Fruit fly (Drosophila melanogaster) whole organism, embryonic: Measurements from ENCODE around the gene CG43999.

ENCODE experiments used
- Adf1 ChIP-seq: fragments of 200-800 bp; sonication (Bioruptor generic); IDR thresholded peaks from 2 replicates; pipeline ENCODE4 v1.3.6; 2022; ENCODE audit warnings: missing biosample characterization, missing genetic modification characterization
- Aef1 ChIP-seq: fragments of 200-800 bp; sonication (Bioruptor generic); IDR thresholded peaks from 3 replicates; pipeline ENCODE4 v1.3.6; 2022; ENCODE audit warnings: missing biosample characterization, missing genetic modification characterization
- Bgb ChIP-seq: fragments of 200-800 bp; sonication (Bioruptor generic); IDR thresholded peaks from 2 replicates; pipeline ENCODE4 v1.3.6; 2022; ENCODE audit warnings: missing biosample characterization, missing genetic modification characterization; ENCODE audit not compliant: partially characterized antibody
- CG10209 ChIP-seq: fragments of 200-800 bp; sonication (Bioruptor generic); optimal IDR thresholded peaks from 3 replicates; lab custom pipeline; 2017; ENCODE audit warnings: missing biosample characterization, mild to moderate bottlenecking, missing genetic modification characterization, missing genetic modification reagents
- CG12155 ChIP-seq: fragments of 200-800 bp; sonication (Bioruptor generic); optimal IDR thresholded peaks from 3 replicates; lab custom pipeline; 2016; ENCODE audit warnings: missing biosample characterization, missing genetic modification characterization
- CG13894 ChIP-seq: fragments of 200-800 bp; sonication (Bioruptor generic); optimal IDR thresholded peaks from 3 replicates; lab custom pipeline; 2018; ENCODE audit warnings: missing biosample characterization, mild to moderate bottlenecking, missing genetic modification characterization, moderate library complexity
- CG15073 ChIP-seq: fragments of 200-800 bp; sonication (Bioruptor generic); optimal IDR thresholded peaks from 2 replicates; lab custom pipeline; 2016; ENCODE audit warnings: missing biosample characterization, missing genetic modification characterization
- CG17385 ChIP-seq: fragments of 200-800 bp; sonication (Bioruptor generic); optimal IDR thresholded peaks from 3 replicates; lab custom pipeline; 2018; ENCODE audit warnings: missing biosample characterization, mild to moderate bottlenecking, missing genetic modification characterization
- CG17829 ChIP-seq: fragments of 200-800 bp; optimal IDR thresholded peaks from 2 replicates; lab custom pipeline; 2019; ENCODE audit warnings: missing biosample characterization, mild to moderate bottlenecking, missing genetic modification characterization, moderate library complexity
- CG1792 ChIP-seq: fragments of 200-800 bp; sonication (Bioruptor generic); optimal IDR thresholded peaks from 2 replicates; lab custom pipeline; 2016; ENCODE audit warnings: missing biosample characterization, missing genetic modification characterization
- CG18262 ChIP-seq: fragments of 200-800 bp; optimal IDR thresholded peaks from 3 replicates; lab custom pipeline; 2019; ENCODE audit warnings: missing biosample characterization, mild to moderate bottlenecking, missing genetic modification characterization, moderate library complexity
- CG18476 ChIP-seq: fragments of 200-800 bp; sonication (Bioruptor generic); optimal IDR thresholded peaks from 2 replicates; lab custom pipeline; 2016; ENCODE audit warnings: missing biosample characterization, mild to moderate bottlenecking, missing genetic modification characterization
- CG18599 ChIP-seq: fragments of 200-800 bp; sonication (Bioruptor generic); optimal IDR thresholded peaks from 3 replicates; lab custom pipeline; 2017; ENCODE audit warnings: missing biosample characterization, missing genetic modification characterization, mild to moderate bottlenecking, moderate library complexity, missing genetic modification reagents
- CG2712 ChIP-seq: fragments of 200-800 bp; optimal IDR thresholded peaks from 3 replicates; lab custom pipeline; 2019; ENCODE audit warnings: missing biosample characterization, mild to moderate bottlenecking, missing genetic modification characterization, moderate library complexity
- CG3065 ChIP-seq: fragments of 200-800 bp; sonication (Bioruptor generic); optimal IDR thresholded peaks from 2 replicates; lab custom pipeline; 2016; ENCODE audit warnings: missing biosample characterization, missing genetic modification characterization
- CG3847 ChIP-seq: fragments of 200-800 bp; sonication (Bioruptor generic); IDR thresholded peaks from 2 replicates; pipeline ENCODE4 v1.3.6; 2022; ENCODE audit warnings: missing biosample characterization, missing genetic modification characterization
- CG4360 ChIP-seq: fragments of 200-800 bp; sonication (Bioruptor generic); IDR thresholded peaks from 2 replicates; pipeline ENCODE4 v1.3.6; 2022; ENCODE audit warnings: missing biosample characterization, missing genetic modification characterization
- CG6175 ChIP-seq: fragments of 200-800 bp; sonication (Bioruptor generic); IDR thresholded peaks from 3 replicates; pipeline ENCODE4 v1.3.6; 2022; ENCODE audit warnings: missing biosample characterization, missing genetic modification characterization
- Drgx ChIP-seq: fragments of 200-800 bp; sonication (Bioruptor generic); IDR thresholded peaks from 2 replicates; pipeline ENCODE4 v1.3.6; 2022; ENCODE audit warnings: missing biosample characterization, missing genetic modification characterization
- E2f1 ChIP-seq: fragments of 200-800 bp; sonication (Bioruptor generic); IDR thresholded peaks from 2 replicates; pipeline ENCODE4 v1.3.6; 2022; ENCODE audit warnings: missing biosample characterization, missing genetic modification characterization
- Gsc ChIP-seq: fragments of 200-800 bp; sonication (Bioruptor generic); IDR thresholded peaks from 2 replicates; pipeline ENCODE4 v1.3.6; 2022; ENCODE audit warnings: missing biosample characterization, missing genetic modification characterization
- Gug ChIP-seq: fragments of 200-800 bp; sonication (Bioruptor generic); IDR thresholded peaks from 4 replicates; pipeline ENCODE4 v1.3.6; 2022; ENCODE audit warnings: missing biosample characterization, missing genetic modification characterization
- Med ChIP-seq: fragments of 200-800 bp; sonication (Bioruptor generic); peaks from one replicate; lab custom pipeline; 2016; ENCODE audit warnings: missing biosample characterization, missing genetic modification characterization, mild to moderate bottlenecking, inconsistent platforms, moderate library complexity
- ara ChIP-seq: fragments of 200-800 bp; sonication (Bioruptor generic); IDR thresholded peaks from 2 replicates; pipeline ENCODE4 v1.3.6; 2022; ENCODE audit warnings: missing biosample characterization, missing genetic modification characterization
- bsh ChIP-seq, 2 experiments: fragments of 200-800 bp; sonication (Bioruptor generic); optimal IDR thresholded peaks; 2 replicates each; lab custom pipeline; 2017 to 2018; ENCODE audit warnings: mild to moderate bottlenecking in 2 of 2, missing biosample characterization in 2 of 2, missing genetic modification characterization in 2 of 2, moderate library complexity in 1 of 2
- cg ChIP-seq: fragments of 200-800 bp; sonication (Bioruptor generic); optimal IDR thresholded peaks from 3 replicates; lab custom pipeline; 2019; ENCODE audit warnings: missing biosample characterization, mild to moderate bottlenecking, missing genetic modification characterization, moderate library complexity
- corto ChIP-seq: fragments of 200-800 bp; sonication (Bioruptor generic); optimal IDR thresholded peaks from 2 replicates; lab custom pipeline; 2016; ENCODE audit warnings: missing biosample characterization, mild to moderate bottlenecking, missing genetic modification characterization, moderate library complexity
- crol ChIP-seq: fragments of 200-800 bp; sonication (Bioruptor generic); IDR thresholded peaks from 2 replicates; pipeline ENCODE4 v1.3.6; 2022; ENCODE audit warnings: missing biosample characterization, missing genetic modification characterization
- da ChIP-seq: fragments of 200-800 bp; sonication (Bioruptor generic); optimal IDR thresholded peaks from 2 replicates; lab custom pipeline; 2016; ENCODE audit warnings: missing biosample characterization, missing genetic modification characterization
- dati ChIP-seq: fragments of 200-800 bp; sonication (Bioruptor generic); IDR thresholded peaks from 2 replicates; pipeline ENCODE4 v1.3.6; 2022; ENCODE audit warnings: missing biosample characterization, missing genetic modification characterization
- dimm ChIP-seq: fragments of 200-800 bp; sonication (Bioruptor generic); IDR thresholded peaks from 2 replicates; pipeline ENCODE4 v1.3.6; 2022; ENCODE audit warnings: missing biosample characterization, missing genetic modification characterization
- dm ChIP-seq: fragments of 200-800 bp; sonication (Bioruptor generic); optimal IDR thresholded peaks from 3 replicates; lab custom pipeline; 2016; ENCODE audit warnings: missing biosample characterization, missing genetic modification characterization
- emc ChIP-seq: fragments of 200-800 bp; sonication (Bioruptor generic); optimal IDR thresholded peaks from 2 replicates; lab custom pipeline; 2016; ENCODE audit warnings: missing biosample characterization, missing genetic modification characterization
- gce ChIP-seq: fragments of 200-800 bp; sonication (Bioruptor generic); IDR thresholded peaks from 3 replicates; pipeline ENCODE4 v1.3.6; 2022; ENCODE audit warnings: missing biosample characterization, missing genetic modification characterization
- gro ChIP-seq: fragments of 200-800 bp; sonication (Bioruptor generic); optimal IDR thresholded peaks from 2 replicates; lab custom pipeline; 2016; ENCODE audit warnings: missing biosample characterization, missing genetic modification characterization
- ham ChIP-seq: fragments of 200-800 bp; sonication (Bioruptor generic); IDR thresholded peaks from 2 replicates; pipeline ENCODE4 v1.3.6; 2022; ENCODE audit warnings: missing biosample characterization, missing genetic modification characterization
- kah ChIP-seq: fragments of 200-800 bp; sonication (Bioruptor generic); optimal IDR thresholded peaks from 2 replicates; lab custom pipeline; 2018; ENCODE audit warnings: missing biosample characterization, mild to moderate bottlenecking, missing genetic modification characterization
- lab ChIP-seq: fragments of 200-800 bp; sonication (Bioruptor generic); optimal IDR thresholded peaks from 3 replicates; lab custom pipeline; 2017; ENCODE audit warnings: missing biosample characterization, missing genetic modification characterization, mild to moderate bottlenecking, moderate library complexity, missing genetic modification reagents
- lbe ChIP-seq: fragments of 200-800 bp; sonication (Bioruptor generic); optimal IDR thresholded peaks from 2 replicates; lab custom pipeline; 2016; ENCODE audit warnings: missing biosample characterization, mild to moderate bottlenecking, missing genetic modification characterization
- luna ChIP-seq: fragments of 200-800 bp; sonication (Bioruptor generic); optimal IDR thresholded peaks from 2 replicates; lab custom pipeline; 2016; ENCODE audit warnings: missing biosample characterization, missing genetic modification characterization
- nerfin-1 ChIP-seq: fragments of 200-800 bp; sonication (Bioruptor generic); optimal IDR thresholded peaks from 3 replicates; lab custom pipeline; 2019; ENCODE audit warnings: missing biosample characterization, mild to moderate bottlenecking, missing genetic modification characterization, moderate library complexity
- nom ChIP-seq: fragments of 200-800 bp; sonication (Bioruptor generic); optimal IDR thresholded peaks from 2 replicates; lab custom pipeline; 2017; ENCODE audit warnings: missing biosample characterization, missing genetic modification characterization, mild to moderate bottlenecking, moderate library complexity, missing genetic modification reagents
- pzg ChIP-seq: fragments of 200-800 bp; sonication (Bioruptor generic); optimal IDR thresholded peaks from 3 replicates; lab custom pipeline; 2018; ENCODE audit warnings: missing biosample characterization, mild to moderate bottlenecking, missing genetic modification characterization, moderate library complexity
- ranshi ChIP-seq: fragments of 200-800 bp; sonication (Bioruptor generic); IDR thresholded peaks from 2 replicates; pipeline ENCODE4 v1.3.6; 2022; ENCODE audit warnings: missing biosample characterization, missing genetic modification characterization
- scrt ChIP-seq: fragments of 200-800 bp; sonication (Bioruptor generic); optimal IDR thresholded peaks from 2 replicates; lab custom pipeline; 2018; ENCODE audit warnings: missing biosample characterization, mild to moderate bottlenecking, missing genetic modification characterization, moderate library complexity
- slbo ChIP-seq: fragments of 200-800 bp; sonication (Bioruptor generic); IDR thresholded peaks from 2 replicates; pipeline ENCODE4 v1.3.6; 2022; ENCODE audit warnings: missing biosample characterization, missing genetic modification characterization
- so ChIP-seq: fragments of 200-800 bp; sonication (Bioruptor generic); IDR thresholded peaks from 3 replicates; pipeline ENCODE4 v1.3.6; 2022; ENCODE audit warnings: missing biosample characterization, missing genetic modification characterization
- twi ChIP-seq: fragments of 200-800 bp; optimal IDR thresholded peaks from 2 replicates; lab custom pipeline; 2019; ENCODE audit warnings: missing biosample characterization, mild to moderate bottlenecking, missing genetic modification characterization, moderate library complexity

CG43999 gene

DNA sequence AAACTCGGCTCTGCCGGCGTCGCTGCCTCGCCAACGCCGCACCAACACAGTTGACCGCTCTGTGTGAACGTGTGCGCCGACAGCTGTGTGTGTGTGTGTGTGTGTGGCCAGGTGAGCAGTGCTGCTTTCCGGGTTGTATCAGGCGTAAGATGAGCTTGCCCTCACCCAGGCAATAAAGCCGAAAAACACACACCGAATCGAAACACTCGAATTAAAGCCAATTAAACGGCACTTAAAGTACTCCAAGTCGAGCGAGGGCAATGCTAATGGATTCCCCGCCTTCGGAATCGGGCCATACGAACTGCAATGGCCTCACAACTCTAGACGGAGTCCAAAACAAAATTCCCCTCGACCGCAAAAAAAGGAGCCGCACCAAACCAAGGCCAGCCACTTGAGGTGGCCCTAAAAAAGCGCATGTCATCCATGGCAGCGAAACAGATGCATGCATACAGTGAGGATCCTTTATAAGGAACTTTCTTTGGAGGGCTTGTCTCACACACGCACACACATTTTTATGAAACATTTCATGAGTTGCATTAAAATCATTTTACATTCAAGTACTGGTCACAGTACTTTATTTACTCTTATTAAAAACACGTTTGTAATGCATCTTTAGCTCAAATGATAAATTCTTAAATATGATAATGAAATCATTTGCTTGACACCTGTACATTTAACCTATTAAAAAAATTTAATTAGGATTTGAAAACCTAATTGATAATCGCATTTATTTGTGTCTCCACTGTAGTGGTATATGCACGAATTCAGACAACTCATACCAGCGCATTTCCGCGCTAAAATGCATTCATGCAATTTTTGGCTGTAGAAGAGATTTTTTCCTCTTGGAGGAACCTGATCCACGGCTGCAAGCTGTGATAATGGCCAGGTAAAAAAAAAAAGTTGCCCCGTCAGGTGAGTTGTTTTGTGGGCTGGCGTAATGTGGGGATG, 19.9 kb upstream of the CG43999 start:
- 0 out of 2 replicates have a peak, but pooled peaks have one; percentile 19 for TF ChIP-seq CG3847 (GFP tag; lab: Robert Waterston, UW)
- TF ChIP-seq ranshi (GFP tag; lab: Robert Waterston, UW), result no peak
- TF ChIP-seq CG1792 (GFP tag; lab: Kevin White, UChicago), result no peak
- TF ChIP-seq corto (GFP tag; lab: Kevin White, UChicago), result peak; percentile 85
- TF ChIP-seq da (GFP tag; lab: Kevin White, UChicago), result no peak
- TF ChIP-seq pzg (GFP tag; lab: Kevin White, UChicago), result no peak
- TF ChIP-seq lbe (GFP tag; lab: Kevin White, UChicago), result peak; percentile 87
- TF ChIP-seq scrt (GFP tag; lab: Kevin White, UChicago), result no peak
- TF ChIP-seq luna, result no peak
- TF ChIP-seq gce (GFP tag; lab: Robert Waterston, UW), result 0 out of 3 replicates have a peak, but pooled peaks have one; percentile 18
- TF ChIP-seq nerfin-1 (tag; lab: Kevin White, UChicago), result no peak
- TF ChIP-seq Drgx (GFP tag; lab: Robert Waterston, UW), result peak; percentile 56; the same call in 1 of the 2 replicates
- no peak for TF ChIP-seq Gug (GFP tag; lab: Robert Waterston, UW)
- peak in 1 of 2 experiments; percentile 82 for TF ChIP-seq bsh (GFP tag; optimal IDR thresholded peaks at IDR 0.05; lab: Kevin White, UChicago)
- no peak for TF ChIP-seq CG10209 (GFP tag; lab: Kevin White, UChicago)
- peak; percentile 20 for TF ChIP-seq cg (GFP tag; lab: Kevin White, UChicago)
- TF ChIP-seq Adf1 (GFP tag; lab: Robert Waterston, UW), result peak; percentile 29; the same call in 1 of the 2 replicates
- no peak for TF ChIP-seq Gsc (GFP tag; lab: Robert Waterston, UW)
- TF ChIP-seq lab (GFP tag; lab: Kevin White, UChicago), result no peak
- TF ChIP-seq CG18599, result no peak
- no peak for TF ChIP-seq CG6175 (GFP tag; lab: Robert Waterston, UW)
- TF ChIP-seq Aef1 (GFP tag; lab: Robert Waterston, UW), result no peak
- TF ChIP-seq slbo (GFP tag; lab: Robert Waterston, UW), result 0 out of 2 replicates have a peak, but pooled peaks have one; percentile 29
- no peak for TF ChIP-seq emc
- peak; percentile 86 for TF ChIP-seq nom (GFP tag; lab: Kevin White, UChicago)
- no peak for TF ChIP-seq kah (GFP tag; lab: Kevin White, UChicago)
- TF ChIP-seq CG15073, result no peak
- TF ChIP-seq CG17385 (GFP tag; lab: Kevin White, UChicago), result no peak
- no peak for TF ChIP-seq CG17829 (tag; lab: Kevin White, UChicago)
- no peak for TF ChIP-seq CG12155 (GFP tag; lab: Kevin White, UChicago)

DNA sequence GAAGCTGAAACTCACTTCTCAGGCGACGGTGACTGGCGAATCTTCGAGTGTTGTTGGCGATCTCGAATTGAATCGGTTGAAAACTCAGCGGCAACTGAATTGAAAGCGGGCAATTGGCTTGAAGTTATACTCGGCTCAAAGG, 19.4 kb upstream of the CG43999 start, which contains the start of gene CG12268:
Gene CG12268, minus strand, starts transcription at position 101 of the 142 bp plus-strand sequence.
- TF ChIP-seq ara (GFP tag; lab: Robert Waterston, UW), result no peak
- no peak for TF ChIP-seq CG13894 (tag; lab: Kevin White, UChicago)
- no peak for TF ChIP-seq CG4360
- no peak for TF ChIP-seq CG2712 (tag; lab: Kevin White, UChicago)

dm6 chr3R:23947002-23947401, 18.2 kb upstream of the CG43999 start:
- TF ChIP-seq CG3065 (GFP tag; lab: Kevin White, UChicago) (no peak), Bgb (no peak), dati (GFP tag; lab: Robert Waterston, UW) (no peak), so (GFP tag; lab: Robert Waterston, UW) (no peak), Adf1 (GFP tag; lab: Robert Waterston, UW) (no peak), nerfin-1 (tag; lab: Kevin White, UChicago) (no peak), dimm (GFP tag; lab: Robert Waterston, UW) (no peak), dm (GFP tag; lab: Kevin White, UChicago) (no peak), kah (GFP tag; lab: Kevin White, UChicago) (no peak), crol (GFP tag; lab: Robert Waterston, UW) (no peak), ham (no peak), CG18476 (GFP tag; lab: Kevin White, UChicago) (no peak), twi (tag; lab: Kevin White, UChicago) (no peak), gro (no peak), E2f1 (GFP tag; lab: Robert Waterston, UW) (no peak), CG18262 (tag; lab: Kevin White, UChicago) (no peak), Med (GFP tag; lab: Kevin White, UChicago) (peak; percentile 74)
